Worm (Caenorhabditis elegans): ENCODE results near the gene phlp-2.

phlp-2 gene

DNA sequence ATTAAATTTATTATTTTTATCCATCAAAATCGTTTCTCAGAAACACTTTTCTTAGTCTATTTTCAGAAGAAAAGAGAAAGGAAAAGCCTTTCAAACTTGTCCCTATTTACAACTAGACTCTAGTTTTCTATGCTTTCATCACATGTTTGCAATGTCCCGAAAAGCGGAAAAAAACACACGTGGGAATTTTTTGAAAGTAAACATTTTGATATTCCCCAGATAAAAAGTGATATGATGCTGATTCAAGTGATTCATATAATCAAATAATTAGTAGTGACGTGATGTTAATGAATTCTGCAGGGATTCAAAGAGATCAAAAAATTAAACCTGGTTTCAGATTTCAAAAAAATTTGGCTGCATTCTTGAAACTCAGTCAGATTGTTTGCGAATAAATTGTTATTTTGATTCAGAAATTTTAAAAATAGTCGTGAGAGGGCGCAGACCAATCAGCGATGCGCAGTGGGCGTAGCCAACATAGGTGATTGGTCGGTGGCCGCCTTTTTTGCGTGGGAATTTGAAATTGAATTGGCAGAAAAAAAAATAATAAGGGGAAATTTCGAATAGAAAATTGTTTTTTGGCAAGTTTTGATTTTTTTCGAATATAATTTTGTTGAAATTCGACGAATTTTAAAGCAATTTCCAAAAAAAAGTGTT lies 25.5 kb downstream of the phlp-2 start:
- TF ChIP-seq mep-1 (tag; optimal IDR thresholded peaks at IDR 0.05) (no peak), nhr-28 (tag; optimal IDR thresholded peaks at IDR 0.05) (no peak), ces-1 (GFP tag; optimal IDR thresholded peaks at IDR 0.05) (no peak), pha-4 (tag; optimal IDR thresholded peaks at IDR 0.05) (no peak), mab-5 (tag; optimal IDR thresholded peaks at IDR 0.05) (no peak), nhr-2 (tag; optimal IDR thresholded peaks at IDR 0.05) (no peak), drap-1 (GFP tag; optimal IDR thresholded peaks at IDR 0.05) (no peak), ham-2 (GFP tag; optimal IDR thresholded peaks at IDR 0.05) (no peak), nhr-237 (tag; optimal IDR thresholded peaks at IDR 0.05) (no peak), unc-120 (tag; optimal IDR thresholded peaks at IDR 0.05; ENCODE audit: poor library complexity, severe bottlenecking) (no peak)

- TF ChIP-seq flh-1 (GFP tag; optimal IDR thresholded peaks at IDR 0.05), result no peak
- TF ChIP-seq unc-62 (GFP tag; optimal IDR thresholded peaks at IDR 0.05), result peak; percentile 2
- TF ChIP-seq lin-13 (tag; optimal IDR thresholded peaks at IDR 0.05), result peak; percentile 32
- TF ChIP-seq bed-3 (GFP tag; optimal IDR thresholded peaks at IDR 0.05), result no peak
- TF ChIP-seq lin-32 (GFP tag; optimal IDR thresholded peaks at IDR 0.05), result no peak
- no peak for TF ChIP-seq lsy-2 (tag; optimal IDR thresholded peaks at IDR 0.05)
- TF ChIP-seq blmp-1 (tag; optimal IDR thresholded peaks at IDR 0.05), result no peak
- peak; percentile 38 for TF ChIP-seq elt-1 (tag; optimal IDR thresholded peaks at IDR 0.05; ENCODE audit: borderline replicate concordance, insufficient read depth)
- TF ChIP-seq sptf-1 (tag; optimal IDR thresholded peaks at IDR 0.05), result no peak
- TF ChIP-seq mep-1 (tag; optimal IDR thresholded peaks at IDR 0.05), result peak; percentile 22
Measured at ce11 chrIII:4236178-4236577, 26.9 kb downstream of the phlp-2 start.

DNA sequence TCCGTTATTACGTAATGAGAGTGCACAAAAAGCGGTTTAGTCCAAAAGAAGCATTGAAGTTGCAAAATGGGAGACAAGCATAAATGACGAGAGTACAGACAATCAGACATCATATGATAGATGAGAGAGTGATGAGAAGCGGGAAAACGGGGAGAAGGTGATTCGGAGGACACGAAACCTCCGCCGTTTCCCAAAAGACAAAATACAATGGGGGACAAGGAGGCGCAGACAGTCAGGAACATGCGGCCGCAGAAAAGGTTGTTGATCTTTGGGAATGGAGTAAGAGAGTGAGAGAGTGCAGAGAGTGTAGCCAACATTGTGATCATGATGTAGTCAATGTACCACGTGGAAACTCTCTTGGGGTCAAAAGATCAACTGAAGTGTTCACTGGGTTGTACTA lies 28.4 kb downstream of the phlp-2 start:
- TF ChIP-seq unc-120 (tag; optimal IDR thresholded peaks at IDR 0.05; ENCODE audit: poor library complexity, severe bottlenecking) (peak; percentile 96), flh-1 (GFP tag; optimal IDR thresholded peaks at IDR 0.05) (no peak), sem-2 (GFP tag; optimal IDR thresholded peaks at IDR 0.05) (no peak), nhr-12 (tag; optimal IDR thresholded peaks at IDR 0.05) (peak; percentile 94), ham-2 (GFP tag; optimal IDR thresholded peaks at IDR 0.05) (peak; percentile 77), tbx-8 (GFP tag; optimal IDR thresholded peaks at IDR 0.05) (no peak), nhr-28 (tag; optimal IDR thresholded peaks at IDR 0.05) (peak; percentile 76), mls-2 (tag; optimal IDR thresholded peaks at IDR 0.05) (peak; percentile 30), M03D4.4 (tag; optimal IDR thresholded peaks at IDR 0.05) (no peak), drap-1 (GFP tag; optimal IDR thresholded peaks at IDR 0.05) (peak; percentile 25), elt-1 (tag; optimal IDR thresholded peaks at IDR 0.05; ENCODE audit: borderline replicate concordance, insufficient read depth) (peak; percentile 57), bed-3 (GFP tag; optimal IDR thresholded peaks at IDR 0.05) (no peak), mep-1 (tag; optimal IDR thresholded peaks at IDR 0.05) (peak; percentile 57), sptf-1 (tag; optimal IDR thresholded peaks at IDR 0.05) (peak; percentile 37), blmp-1 (tag; optimal IDR thresholded peaks at IDR 0.05) (no peak), hlh-1 (tag; optimal IDR thresholded peaks at IDR 0.05) (peak; percentile 40), lsy-2 (tag; optimal IDR thresholded peaks at IDR 0.05) (peak; percentile 25), lin-32 (GFP tag; optimal IDR thresholded peaks at IDR 0.05) (no peak), snpc-4 (tag; optimal IDR thresholded peaks at IDR 0.05) (no peak), nhr-76 (tag; optimal IDR thresholded peaks at IDR 0.05) (no peak), unc-39 (tag; optimal IDR thresholded peaks at IDR 0.05) (no peak), nhr-237 (tag; optimal IDR thresholded peaks at IDR 0.05) (peak; percentile 85), ztf-11 (tag; optimal IDR thresholded peaks at IDR 0.05) (peak; percentile 27), zip-8 (tag; optimal IDR thresholded peaks at IDR 0.05) (peak; percentile 59), unc-62 (GFP tag; optimal IDR thresholded peaks at IDR 0.05) (peak; percentile 84), ceh-39 (tag; optimal IDR thresholded peaks at IDR 0.05) (no peak), mab-5 (tag; optimal IDR thresholded peaks at IDR 0.05) (no peak), ceh-83 (GFP tag; optimal IDR thresholded peaks at IDR 0.05) (no peak), lin-13 (tag; optimal IDR thresholded peaks at IDR 0.05) (peak; percentile 35), ces-1 (GFP tag; optimal IDR thresholded peaks at IDR 0.05) (peak; percentile 59), ceh-43 (GFP tag; optimal IDR thresholded peaks at IDR 0.05) (no peak), pha-4 (tag; optimal IDR thresholded peaks at IDR 0.05) (peak; percentile 92), cnd-1 (tag; optimal IDR thresholded peaks at IDR 0.05) (no peak), nhr-2 (tag; optimal IDR thresholded peaks at IDR 0.05) (no peak), elt-3 (tag; optimal IDR thresholded peaks at IDR 0.05) (no peak)
